Fruit fly (Drosophila melanogaster) whole organism, embryonic: Measurements from ENCODE around the gene CG10086.

Source experiments
- ATbp ChIP-seq: fragments of 200-800 bp; sonication (Bioruptor generic); optimal IDR thresholded peaks from 2 replicates; lab custom pipeline; 2017; ENCODE audit warnings: missing biosample characterization, mild to moderate bottlenecking, missing genetic modification characterization, missing genetic modification reagents
- Adf1 ChIP-seq: fragments of 200-800 bp; sonication (Bioruptor generic); IDR thresholded peaks from 2 replicates; pipeline ENCODE4 v1.3.6; 2022; ENCODE audit warnings: missing biosample characterization, missing genetic modification characterization
- B-H2 ChIP-seq: fragments of 200-800 bp; sonication (Bioruptor generic); optimal IDR thresholded peaks from 2 replicates; lab custom pipeline; 2018; ENCODE audit warnings: missing biosample characterization, mild to moderate bottlenecking, missing genetic modification characterization
- CG1024 ChIP-seq: fragments of 200-800 bp; sonication (Bioruptor generic); IDR thresholded peaks from 2 replicates; pipeline ENCODE4 v1.3.6; 2022; ENCODE audit warnings: missing biosample characterization, missing genetic modification characterization
- CG10543 ChIP-seq: fragments of 200-800 bp; sonication (Bioruptor generic); optimal IDR thresholded peaks from 3 replicates; lab custom pipeline; 2017; ENCODE audit warnings: missing biosample characterization, mild to moderate bottlenecking, missing genetic modification characterization, moderate library complexity
- CG11093 ChIP-seq: fragments of 200-800 bp; sonication (Bioruptor generic); IDR thresholded peaks from 3 replicates; pipeline ENCODE4 v1.3.6; 2022; ENCODE audit warnings: missing biosample characterization, missing genetic modification characterization
- CG11398 ChIP-seq: fragments of 200-800 bp; sonication (Bioruptor generic); optimal IDR thresholded peaks from 2 replicates; lab custom pipeline; 2016; ENCODE audit warnings: missing biosample characterization, missing genetic modification characterization
- CG12236 ChIP-seq: fragments of 200-800 bp; sonication (Bioruptor generic); optimal IDR thresholded peaks from 2 replicates; lab custom pipeline; 2016; ENCODE audit warnings: missing biosample characterization, missing genetic modification characterization
- CG14965 ChIP-seq: fragments of 200-800 bp; sonication (Bioruptor generic); optimal IDR thresholded peaks from 2 replicates; lab custom pipeline; 2016; ENCODE audit warnings: missing biosample characterization, missing genetic modification characterization, borderline replicate concordance
- CG15696 ChIP-seq: fragments of 200-800 bp; sonication (Bioruptor generic); optimal IDR thresholded peaks from 2 replicates; lab custom pipeline; 2019; ENCODE audit warnings: missing biosample characterization, mild to moderate bottlenecking, missing genetic modification characterization, moderate library complexity
- CG17612 ChIP-seq: fragments of 200-800 bp; sonication (Bioruptor generic); IDR thresholded peaks from 2 replicates; pipeline ENCODE4 v1.3.6; 2022; ENCODE audit warnings: missing biosample characterization, missing genetic modification characterization
- CG18011 ChIP-seq: fragments of 200-800 bp; sonication (Bioruptor generic); optimal IDR thresholded peaks from 2 replicates; lab custom pipeline; 2017; ENCODE audit warnings: missing biosample characterization, missing genetic modification characterization, mild to moderate bottlenecking, moderate library complexity, missing genotype
- CG31441 ChIP-seq: fragments of 200-800 bp; sonication (Bioruptor generic); IDR thresholded peaks from 2 replicates; pipeline ENCODE4 v1.3.6; 2022; ENCODE audit warnings: missing biosample characterization, missing genetic modification characterization
- CG34224 ChIP-seq: fragments of 200-800 bp; sonication (Bioruptor generic); IDR thresholded peaks from 3 replicates; pipeline ENCODE4 v1.3.6; 2022; ENCODE audit warnings: missing biosample characterization, missing genetic modification characterization; ENCODE audit not compliant: partially characterized antibody
- CG3995 ChIP-seq: fragments of 200-800 bp; sonication (Bioruptor generic); optimal IDR thresholded peaks from 3 replicates; lab custom pipeline; 2016; ENCODE audit warnings: missing biosample characterization, missing genetic modification characterization
- CG4360 ChIP-seq: fragments of 200-800 bp; sonication (Bioruptor generic); IDR thresholded peaks from 2 replicates; pipeline ENCODE4 v1.3.6; 2022; ENCODE audit warnings: missing biosample characterization, missing genetic modification characterization
- CG7839 ChIP-seq: fragments of 200-800 bp; sonication (Bioruptor generic); optimal IDR thresholded peaks from 3 replicates; lab custom pipeline; 2018; ENCODE audit warnings: missing biosample characterization, mild to moderate bottlenecking, missing genetic modification characterization, moderate library complexity
- CG7928 ChIP-seq: fragments of 200-800 bp; sonication (Bioruptor generic); optimal IDR thresholded peaks from 2 replicates; lab custom pipeline; 2017; ENCODE audit warnings: missing biosample characterization, mild to moderate bottlenecking, missing genetic modification characterization
- CG8089 ChIP-seq: fragments of 200-800 bp; sonication (Bioruptor generic); optimal IDR thresholded peaks from 3 replicates; lab custom pipeline; 2016; ENCODE audit warnings: missing biosample characterization, missing genetic modification characterization
- CG8359 ChIP-seq: fragments of 200-800 bp; sonication (Bioruptor generic); optimal IDR thresholded peaks from 2 replicates; lab custom pipeline; 2017; ENCODE audit warnings: missing biosample characterization, mild to moderate bottlenecking, missing genetic modification characterization, borderline replicate concordance
- CkIIα-i1 ChIP-seq: fragments of 200-800 bp; sonication (Bioruptor generic); IDR thresholded peaks from 2 replicates; pipeline ENCODE4 v1.3.6; 2022; ENCODE audit warnings: missing biosample characterization, missing genetic modification characterization
- CoRest ChIP-seq: fragments of 200-800 bp; sonication (Bioruptor generic); optimal IDR thresholded peaks from 3 replicates; lab custom pipeline; 2018; ENCODE audit warnings: missing biosample characterization, mild to moderate bottlenecking, missing genetic modification characterization, moderate library complexity
- D ChIP-seq, 2 experiments: fragments of 200-800 bp in 1 of 2; fragments of >200 bp in 1 of 2; sonication (Bioruptor generic) in 1 of 2; optimal IDR thresholded peaks; 2 replicates in 1 of 2; 3 replicates in 1 of 2; lab custom pipeline; 2017; ENCODE audit warnings: mild to moderate bottlenecking in 1 of 2, missing biosample characterization in 1 of 2, missing genetic modification characterization in 1 of 2, missing genetic modification reagents in 1 of 2
- Dad ChIP-seq: fragments of 200-800 bp; sonication (Bioruptor generic); optimal IDR thresholded peaks from 3 replicates; lab custom pipeline; 2016; ENCODE audit warnings: missing biosample characterization, missing genetic modification characterization
- Elba2 ChIP-seq: fragments of 200-800 bp; sonication (Bioruptor generic); optimal IDR thresholded peaks from 3 replicates; lab custom pipeline; 2016; ENCODE audit warnings: missing biosample characterization, missing genetic modification characterization
- Fer1 ChIP-seq: fragments of 200-800 bp; sonication (Bioruptor generic); optimal IDR thresholded peaks from 2 replicates; lab custom pipeline; 2017; ENCODE audit warnings: missing biosample characterization, mild to moderate bottlenecking, missing genetic modification characterization
- Hey ChIP-seq: fragments of 200-800 bp; sonication (Bioruptor generic); optimal IDR thresholded peaks from 3 replicates; lab custom pipeline; 2018; ENCODE audit warnings: missing biosample characterization, mild to moderate bottlenecking, missing genetic modification characterization
- HmgZ ChIP-seq: fragments of 200-800 bp; sonication (Bioruptor generic); optimal IDR thresholded peaks from 2 replicates; lab custom pipeline; 2018; ENCODE audit warnings: missing biosample characterization, mild to moderate bottlenecking, missing genetic modification characterization
- Hmr ChIP-seq: fragments of 200-800 bp; sonication (Bioruptor generic); optimal IDR thresholded peaks from 3 replicates; lab custom pipeline; 2017; ENCODE audit warnings: mild to moderate bottlenecking, missing biosample characterization, missing genetic modification reagents, missing genetic modification characterization
- Hr3 ChIP-seq: fragments of 200-800 bp; sonication (Bioruptor generic); optimal IDR thresholded peaks from 3 replicates; lab custom pipeline; 2016; ENCODE audit warnings: missing biosample characterization, missing genetic modification characterization
- Ravus ChIP-seq: fragments of 200-800 bp; sonication (Bioruptor generic); IDR thresholded peaks from 2 replicates; pipeline ENCODE4 v1.3.6; 2022; ENCODE audit warnings: missing biosample characterization, missing genetic modification characterization
- bowl ChIP-seq: fragments of 200-800 bp; sonication (Bioruptor generic); IDR thresholded peaks from 2 replicates; pipeline ENCODE4 v1.3.6; 2022; ENCODE audit warnings: missing biosample characterization, missing genetic modification characterization
- dm ChIP-seq: fragments of 200-800 bp; sonication (Bioruptor generic); optimal IDR thresholded peaks from 3 replicates; lab custom pipeline; 2016; ENCODE audit warnings: missing biosample characterization, missing genetic modification characterization
- fd3F ChIP-seq: fragments of 200-800 bp; sonication (Bioruptor generic); optimal IDR thresholded peaks from 2 replicates; lab custom pipeline; 2018; ENCODE audit warnings: missing biosample characterization, mild to moderate bottlenecking, missing genetic modification characterization, moderate library complexity
- grau ChIP-seq: fragments of 200-800 bp; optimal IDR thresholded peaks from 3 replicates; lab custom pipeline; 2019; ENCODE audit warnings: missing biosample characterization, mild to moderate bottlenecking, missing genetic modification characterization, moderate library complexity
- gt ChIP-seq: fragments of 200-800 bp; sonication (Bioruptor generic); IDR thresholded peaks from 2 replicates; pipeline ENCODE4 v1.3.6; 2022; ENCODE audit warnings: missing biosample characterization, missing genetic modification characterization
- inv ChIP-seq: fragments of 200-800 bp; sonication (Bioruptor generic); IDR thresholded peaks from 2 replicates; pipeline ENCODE4 v1.3.6; 2022; ENCODE audit warnings: missing biosample characterization, missing genetic modification characterization; ENCODE audit not compliant: partially characterized antibody
- lilli ChIP-seq: fragments of 200-800 bp; sonication (Bioruptor generic); optimal IDR thresholded peaks from 3 replicates; lab custom pipeline; 2016; ENCODE audit warnings: missing biosample characterization, missing genetic modification characterization
- luna ChIP-seq: fragments of 200-800 bp; sonication (Bioruptor generic); optimal IDR thresholded peaks from 2 replicates; lab custom pipeline; 2016; ENCODE audit warnings: missing biosample characterization, missing genetic modification characterization
- nerfin-1 ChIP-seq: fragments of 200-800 bp; sonication (Bioruptor generic); optimal IDR thresholded peaks from 3 replicates; lab custom pipeline; 2019; ENCODE audit warnings: missing biosample characterization, mild to moderate bottlenecking, missing genetic modification characterization, moderate library complexity
- nom ChIP-seq: fragments of 200-800 bp; sonication (Bioruptor generic); optimal IDR thresholded peaks from 2 replicates; lab custom pipeline; 2017; ENCODE audit warnings: missing biosample characterization, missing genetic modification characterization, mild to moderate bottlenecking, moderate library complexity, missing genetic modification reagents
- onecut ChIP-seq: fragments of 200-800 bp; sonication (Bioruptor generic); IDR thresholded peaks from 2 replicates; pipeline ENCODE4 v1.3.6; 2022; ENCODE audit warnings: missing biosample characterization, missing genetic modification characterization
- pita ChIP-seq: fragments of 200-800 bp; sonication (Bioruptor generic); optimal IDR thresholded peaks from 2 replicates; lab custom pipeline; 2017; ENCODE audit warnings: missing biosample characterization, mild to moderate bottlenecking, missing genetic modification characterization
- rib ChIP-seq: fragments of 200-800 bp; sonication (Bioruptor generic); IDR thresholded peaks from 2 replicates; pipeline ENCODE4 v1.3.6; 2022; ENCODE audit warnings: missing biosample characterization, missing genetic modification characterization
- schlank ChIP-seq: fragments of 200-800 bp; sonication (Bioruptor generic); optimal IDR thresholded peaks from 2 replicates; lab custom pipeline; 2018; ENCODE audit warnings: missing biosample characterization, mild to moderate bottlenecking, missing genetic modification characterization
- sr ChIP-seq: fragments of 200-800 bp; sonication (Bioruptor generic); IDR thresholded peaks from 3 replicates; pipeline ENCODE4 v1.3.6; 2022; ENCODE audit warnings: missing biosample characterization, missing genetic modification characterization
- ssp ChIP-seq: fragments of 200-800 bp; sonication (Bioruptor generic); IDR thresholded peaks from 2 replicates; pipeline ENCODE4 v1.3.6; 2022; ENCODE audit warnings: missing biosample characterization, missing genetic modification characterization
- tin ChIP-seq: fragments of 200-800 bp; sonication (Bioruptor generic); optimal IDR thresholded peaks from 3 replicates; lab custom pipeline; 2016; ENCODE audit warnings: missing biosample characterization, missing genetic modification characterization
- trem ChIP-seq: fragments of 200-800 bp; optimal IDR thresholded peaks from 3 replicates; lab custom pipeline; 2019; ENCODE audit warnings: missing biosample characterization, mild to moderate bottlenecking, missing genetic modification characterization, moderate library complexity
- tx ChIP-seq: fragments of 200-800 bp; sonication (Bioruptor generic); optimal IDR thresholded peaks from 2 replicates; lab custom pipeline; 2016; ENCODE audit warnings: missing biosample characterization, missing genetic modification characterization
- yki ChIP-seq: fragments of >200 bp; optimal IDR thresholded peaks from 3 replicates; lab custom pipeline; 2018

CG10086 gene

DNA sequence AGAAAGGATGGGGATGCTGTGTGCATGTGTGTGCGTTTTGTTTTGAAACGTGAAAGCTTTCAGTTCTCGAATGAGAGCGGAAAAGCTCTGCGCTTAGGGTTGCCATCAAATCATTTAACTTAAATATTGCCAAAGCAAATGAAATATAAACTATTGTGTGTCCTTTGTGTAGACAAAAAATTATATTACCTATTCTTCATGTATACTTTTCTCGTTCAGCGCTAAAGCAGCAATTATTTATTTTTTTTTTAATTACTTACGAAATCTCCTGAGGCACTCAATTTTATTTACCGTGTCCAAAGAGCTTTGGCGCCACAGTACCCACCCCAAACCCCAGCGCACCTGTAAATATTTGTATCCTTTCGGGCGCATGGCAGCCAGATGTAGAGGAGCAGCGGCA is 31.1 kb downstream of the CG10086 start (continued):
- no peak for TF ChIP-seq pita (GFP tag; lab: Kevin White, UChicago)
- no peak for TF ChIP-seq CG12236 (GFP tag; lab: Kevin White, UChicago)
- TF ChIP-seq sr (GFP tag; lab: Robert Waterston, UW): no peak
- no peak for TF ChIP-seq CG11093 (GFP tag; lab: Robert Waterston, UW)
- no peak for TF ChIP-seq rib
- TF ChIP-seq CG3995 (GFP tag; lab: Kevin White, UChicago): no peak
- TF ChIP-seq schlank (tag; lab: Kevin White, UChicago): no peak
- no peak for TF ChIP-seq CG1024
- peak; percentile 15 for TF ChIP-seq fd3F
- no peak for TF ChIP-seq dm (GFP tag; lab: Kevin White, UChicago)
- peak; percentile 33 for TF ChIP-seq grau
- no peak for TF ChIP-seq CG34224 (GFP tag; lab: Robert Waterston, UW)
- TF ChIP-seq trem: no peak
- no peak for TF ChIP-seq inv (GFP tag; lab: Robert Waterston, UW)
- TF ChIP-seq CoRest (tag; lab: Kevin White, UChicago): peak; percentile 30
- no peak for TF ChIP-seq D (optimal IDR thresholded peaks at IDR 0.05; lab: Kevin White, UChicago)
- TF ChIP-seq D (GFP tag; optimal IDR thresholded peaks at IDR 0.05; lab: Kevin White, UChicago): no peak
- peak; percentile 52 for TF ChIP-seq CG7839 (tag; lab: Kevin White, UChicago)
- no peak for TF ChIP-seq yki (lab: Kevin White, UChicago)
- TF ChIP-seq Elba2: no peak
- TF ChIP-seq ssp (GFP tag; lab: Robert Waterston, UW): peak; percentile 49; the same call in 1 of the 2 replicates
- TF ChIP-seq Fer1: peak; percentile 77
- TF ChIP-seq nom (GFP tag; lab: Kevin White, UChicago): no peak
- no peak for TF ChIP-seq Ravus
- TF ChIP-seq Dad (GFP tag; lab: Kevin White, UChicago): no peak
- no peak for TF ChIP-seq CG8359 (GFP tag; lab: Kevin White, UChicago)
- TF ChIP-seq Hr3 (GFP tag; lab: Kevin White, UChicago): no peak
- no peak for TF ChIP-seq tx (GFP tag; lab: Kevin White, UChicago)
- TF ChIP-seq CG15696 (tag; lab: Kevin White, UChicago): no peak
- no peak for TF ChIP-seq CG4360 (GFP tag; lab: Robert Waterston, UW)
- no peak for TF ChIP-seq Hey
- no peak for TF ChIP-seq nerfin-1 (tag; lab: Kevin White, UChicago)
- peak; percentile 26 for TF ChIP-seq CG18011
- TF ChIP-seq Hmr (GFP tag; lab: Kevin White, UChicago): peak; percentile 80
- TF ChIP-seq lilli (GFP tag; lab: Kevin White, UChicago): peak; percentile 67
- 0 out of 2 replicates have a peak, but pooled peaks have one; percentile 19 for TF ChIP-seq CG31441
- TF ChIP-seq gt (GFP tag; lab: Robert Waterston, UW): no peak
- no peak for TF ChIP-seq Adf1 (GFP tag; lab: Robert Waterston, UW)
- TF ChIP-seq CkIIα-i1 (GFP tag; lab: Robert Waterston, UW): no peak
- no peak for TF ChIP-seq tin
- TF ChIP-seq CG8089 (GFP tag; lab: Kevin White, UChicago): no peak
- TF ChIP-seq CG11398 (GFP tag; lab: Kevin White, UChicago): no peak
- peak; percentile 1 for TF ChIP-seq ATbp (GFP tag; lab: Kevin White, UChicago)
- TF ChIP-seq bowl (GFP tag; lab: Robert Waterston, UW): no peak
- no peak for TF ChIP-seq onecut (GFP tag; lab: Robert Waterston, UW)
- TF ChIP-seq B-H2: peak; percentile 17
- peak; percentile 39 for TF ChIP-seq CG10543 (GFP tag; lab: Kevin White, UChicago)
- no peak for TF ChIP-seq CG17612 (GFP tag; lab: Robert Waterston, UW)
- no peak for TF ChIP-seq CG14965 (GFP tag; lab: Kevin White, UChicago)
- no peak for TF ChIP-seq luna (GFP tag; lab: Kevin White, UChicago)
- TF ChIP-seq HmgZ (tag; lab: Kevin White, UChicago): peak; percentile 21
- no peak for TF ChIP-seq CG7928 (GFP tag; lab: Kevin White, UChicago)
